Fruit fly (Drosophila melanogaster): ENCODE data around the gene TfIIFalpha.

The TfIIFalpha gene

DNA sequence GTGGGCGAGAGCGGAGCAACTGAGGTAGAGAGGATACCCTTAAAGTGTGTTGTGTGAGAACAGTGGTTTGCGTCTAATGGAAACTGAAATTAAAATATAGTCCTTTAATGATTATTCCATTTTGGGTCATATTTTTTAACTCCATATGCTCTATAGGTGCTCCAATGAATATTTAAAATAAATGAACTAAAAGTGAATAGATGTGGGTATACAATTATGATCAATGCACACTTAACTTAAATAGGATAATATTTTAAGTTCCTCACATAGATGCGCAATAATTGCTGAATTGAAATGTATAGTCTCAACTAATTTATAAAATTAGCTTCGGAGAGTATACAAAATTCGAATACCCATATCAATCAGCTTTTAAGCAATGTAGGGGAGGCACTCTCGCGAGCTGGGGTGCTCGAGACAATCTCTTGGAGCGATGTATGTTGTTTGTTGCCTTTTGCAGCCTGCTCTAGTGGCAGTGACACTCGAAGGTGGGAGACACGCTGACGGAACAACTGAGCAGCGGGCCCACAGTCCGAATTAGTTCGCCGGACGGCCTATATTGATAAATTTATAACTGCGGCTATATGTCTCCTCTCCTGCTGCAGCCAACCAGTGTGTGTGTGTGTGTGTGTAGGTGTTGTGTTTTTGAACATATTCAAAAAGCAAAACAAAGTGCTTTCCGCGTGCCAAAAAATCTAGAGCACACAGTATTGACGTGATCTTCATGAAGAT, 26.5 kb upstream of the TfIIFalpha start:
- no peak for TF ChIP-seq pan (optimal IDR thresholded peaks at IDR 0.05)
- TF ChIP-seq br (GFP tag; optimal IDR thresholded peaks at IDR 0.05), result peak; percentile 70
- peak; percentile 10 for TF ChIP-seq Hr83 (GFP tag; optimal IDR thresholded peaks at IDR 0.05; ENCODE audit: poor library complexity, severe bottlenecking)
- peak; percentile 60 for TF ChIP-seq Hnf4 (GFP tag; optimal IDR thresholded peaks at IDR 0.05)
- no peak for TF ChIP-seq Hr78 (GFP tag; optimal IDR thresholded peaks at IDR 0.05)
- no peak for TF ChIP-seq N (GFP tag; optimal IDR thresholded peaks at IDR 0.05)
- peak; percentile 76 for TF ChIP-seq rgr (GFP tag; optimal IDR thresholded peaks at IDR 0.05)
- no peak for TF ChIP-seq dmrt93B (GFP tag; optimal IDR thresholded peaks at IDR 0.05)
- no peak for TF ChIP-seq lola (GFP tag; optimal IDR thresholded peaks at IDR 0.05)
- peak; percentile 30 for TF ChIP-seq sage (GFP tag; optimal IDR thresholded peaks at IDR 0.05)
- no peak for TF ChIP-seq Vsx2 (GFP tag; optimal IDR thresholded peaks at IDR 0.05; ENCODE audit: partially characterized antibody)
- peak; percentile 32 for TF ChIP-seq Dif (GFP tag; optimal IDR thresholded peaks at IDR 0.05; ENCODE audit: partially characterized antibody)
- no peak for TF ChIP-seq Rel (GFP tag; optimal IDR thresholded peaks at IDR 0.05)
- TF ChIP-seq Rel (tag; optimal IDR thresholded peaks at IDR 0.05), result no peak
- TF ChIP-seq Myc (optimal IDR thresholded peaks at IDR 0.05), result no peak
- TF ChIP-seq foxo (GFP tag; optimal IDR thresholded peaks at IDR 0.05), result peak in 1 of 2 experiments; percentile 86
- peak; percentile 73 for TF ChIP-seq HLH106 (tag; optimal IDR thresholded peaks at IDR 0.05)
- TF ChIP-seq h (GFP tag; optimal IDR thresholded peaks at IDR 0.05), result peak; percentile 83
- TF ChIP-seq dl (GFP tag; optimal IDR thresholded peaks at IDR 0.05; ENCODE audit: insufficient read depth in 1 of 2, partially characterized antibody in 2 of 2), result no peak
- TF ChIP-seq Sp1 (GFP tag; optimal IDR thresholded peaks at IDR 0.05), result no peak
- TF ChIP-seq Dfd (GFP tag; optimal IDR thresholded peaks at IDR 0.05), result no peak
- TF ChIP-seq dsf (GFP tag; optimal IDR thresholded peaks at IDR 0.05; ENCODE audit: borderline replicate concordance), result peak; percentile 30
- TF ChIP-seq Jra (GFP tag; optimal IDR thresholded peaks at IDR 0.05), result no peak
- peak; percentile 87 for TF ChIP-seq fru (GFP tag; optimal IDR thresholded peaks at IDR 0.05)
- TF ChIP-seq OdsH (GFP tag; optimal IDR thresholded peaks at IDR 0.05), result peak; percentile 81
- peak; percentile 91 for TF ChIP-seq psq (GFP tag; optimal IDR thresholded peaks at IDR 0.05)
- TF ChIP-seq Abd-B (GFP tag; optimal IDR thresholded peaks at IDR 0.05), result no peak
- TF ChIP-seq jim (GFP tag; optimal IDR thresholded peaks at IDR 0.05), result no peak
- no peak for TF ChIP-seq tai (GFP tag; optimal IDR thresholded peaks at IDR 0.05)
- peak; percentile 69 for TF ChIP-seq brk (GFP tag; optimal IDR thresholded peaks at IDR 0.05)
- peak; percentile 78 for TF ChIP-seq ey (GFP tag; optimal IDR thresholded peaks at IDR 0.05)
- no peak for TF ChIP-seq CrebA (GFP tag; optimal IDR thresholded peaks at IDR 0.05; ENCODE audit: borderline replicate concordance)
- TF ChIP-seq woc (GFP tag; optimal IDR thresholded peaks at IDR 0.05), result peak; percentile 75
- no peak for TF ChIP-seq Mio (GFP tag; optimal IDR thresholded peaks at IDR 0.05)
- peak; percentile 9 for TF ChIP-seq sv (GFP tag; optimal IDR thresholded peaks at IDR 0.05)
- TF ChIP-seq usp (GFP tag; optimal IDR thresholded peaks at IDR 0.05), result no peak
- peak; percentile 33 for TF ChIP-seq CG9705 (GFP tag; optimal IDR thresholded peaks at IDR 0.05)
- TF ChIP-seq CG32264 (GFP tag; optimal IDR thresholded peaks at IDR 0.05), result no peak
- TF ChIP-seq GATAd (GFP tag; optimal IDR thresholded peaks at IDR 0.05), result no peak

DNA sequence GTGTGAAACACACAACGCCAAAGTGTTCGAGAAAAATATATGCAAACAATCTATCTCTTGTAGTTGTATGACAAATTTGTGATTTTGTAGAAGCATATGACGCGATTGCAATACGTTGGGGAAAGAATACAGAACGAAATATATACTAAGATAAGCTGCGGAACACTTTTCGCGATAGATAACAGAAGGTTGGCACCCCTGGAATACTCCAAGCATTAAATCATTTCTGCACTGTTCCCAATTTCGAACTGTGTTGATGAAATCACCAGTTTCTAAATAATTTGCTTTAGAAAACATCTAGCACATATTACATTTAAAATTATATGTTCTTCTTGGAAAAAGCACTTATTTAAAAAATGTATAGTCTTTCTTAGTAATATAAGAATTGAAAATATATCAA, 25.9 kb upstream of the TfIIFalpha start:
- TF ChIP-seq woc (GFP tag; optimal IDR thresholded peaks at IDR 0.05) (no peak), Sp1 (GFP tag; optimal IDR thresholded peaks at IDR 0.05) (no peak), brk (GFP tag; optimal IDR thresholded peaks at IDR 0.05) (peak; percentile 25), CG32264 (GFP tag; optimal IDR thresholded peaks at IDR 0.05) (no peak)

DNA sequence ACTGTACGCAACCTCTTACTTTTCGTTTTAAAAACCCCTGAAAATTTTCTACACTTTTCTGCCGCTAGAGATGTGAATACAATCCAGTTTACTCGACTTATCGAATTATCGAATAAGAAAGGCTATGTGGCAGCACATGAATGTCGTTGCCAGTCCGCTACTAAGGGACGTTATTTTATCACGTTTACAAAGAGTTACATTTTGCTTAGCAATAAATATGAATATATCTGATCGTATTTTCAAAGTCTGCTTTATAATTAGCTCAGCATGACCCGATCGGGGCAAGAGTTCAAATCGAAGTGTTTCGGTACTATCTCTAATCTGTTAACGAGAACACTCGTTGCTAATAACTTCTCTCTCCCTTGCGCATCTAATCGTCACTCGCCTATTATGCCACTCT, 12.2 kb upstream of the TfIIFalpha start, which contains the start of gene CG42724:
TSS of gene CG42724 (minus strand) at position 189 of the 400 bp plus-strand sequence.
- TF ChIP-seq CG32264 (GFP tag; optimal IDR thresholded peaks at IDR 0.05) (no peak), Myc (optimal IDR thresholded peaks at IDR 0.05) (peak; percentile 30), Dif (GFP tag; optimal IDR thresholded peaks at IDR 0.05; ENCODE audit: partially characterized antibody) (no peak), Mio (GFP tag; optimal IDR thresholded peaks at IDR 0.05) (no peak), Hnf4 (GFP tag; optimal IDR thresholded peaks at IDR 0.05) (no peak), psq (GFP tag; optimal IDR thresholded peaks at IDR 0.05) (peak; percentile 20), sv (GFP tag; optimal IDR thresholded peaks at IDR 0.05) (peak; percentile 42), sage (GFP tag; optimal IDR thresholded peaks at IDR 0.05) (no peak), CG9705 (GFP tag; optimal IDR thresholded peaks at IDR 0.05) (peak; percentile 29)
